Worm (Caenorhabditis elegans) whole organism, late embryonic: Measurements from ENCODE around the gene kqt-2.

Source experiments
- F13H6.1 ChIP-seq: sonication (generic microtip); optimal IDR thresholded peaks from 2 replicates; lab custom pipeline; 2016; ENCODE audit warnings: missing genetic modification characterization, missing compliant biosample characterization
- K09A11.1 ChIP-seq: sonication (generic microtip); optimal IDR thresholded peaks from 2 replicates; lab custom pipeline; 2017; ENCODE audit warnings: antibody characterized with exemption, mild to moderate bottlenecking, missing genetic modification characterization, missing compliant biosample characterization; ENCODE audit not compliant: insufficient read depth
- T23F11.4 ChIP-seq: fragments of 200-800 bp; sonication (Bioruptor generic); optimal IDR thresholded peaks from 2 replicates; lab custom pipeline; 2018; ENCODE audit warnings: mild to moderate bottlenecking, missing genetic modification characterization, missing compliant biosample characterization
- Y22D7AL.16 ChIP-seq: sonication (generic microtip); optimal IDR thresholded peaks from 2 replicates; lab custom pipeline; 2016; ENCODE audit warnings: missing genetic modification characterization, missing compliant biosample characterization
- ahr-1 ChIP-seq: sonication (generic microtip); optimal IDR thresholded peaks from 2 replicates; lab custom pipeline; 2016; ENCODE audit warnings: missing genetic modification characterization, missing compliant biosample characterization
- ceh-18 ChIP-seq: sonication (generic microtip); optimal IDR thresholded peaks from 2 replicates; lab custom pipeline; 2016; ENCODE audit warnings: missing genetic modification characterization, missing compliant biosample characterization
- ceh-2 ChIP-seq: sonication (generic microtip); optimal IDR thresholded peaks from 2 replicates; lab custom pipeline; 2016; ENCODE audit warnings: missing genotype, missing genetic modification characterization, missing compliant biosample characterization
- ceh-30 ChIP-seq: fragments of 150-350 bp; optimal IDR thresholded peaks from 2 replicates; lab custom pipeline; 2014; ENCODE audit warnings: missing biosample characterization, missing genetic modification characterization
- ceh-31 ChIP-seq: sonication (generic microtip); optimal IDR thresholded peaks from 2 replicates; lab custom pipeline; 2016; ENCODE audit warnings: missing genetic modification characterization, missing compliant biosample characterization
- ceh-34 ChIP-seq: sonication (generic microtip); optimal IDR thresholded peaks from 2 replicates; lab custom pipeline; 2016; ENCODE audit warnings: mild to moderate bottlenecking, missing genetic modification characterization, missing compliant biosample characterization
- ceh-9 ChIP-seq: sonication (generic microtip); optimal IDR thresholded peaks from 2 replicates; lab custom pipeline; 2016; ENCODE audit warnings: mild to moderate bottlenecking, missing genetic modification characterization, inconsistent platforms, missing compliant biosample characterization
- dve-1 ChIP-seq: sonication (generic microtip); optimal IDR thresholded peaks from 2 replicates; lab custom pipeline; 2017; ENCODE audit warnings: antibody characterized with exemption, mild to moderate bottlenecking, missing genetic modification characterization, missing compliant biosample characterization
- elt-2 ChIP-seq: sonication (generic microtip); optimal IDR thresholded peaks from 2 replicates; lab custom pipeline; 2016; ENCODE audit warnings: missing genetic modification reagents, missing genetic modification characterization, missing compliant biosample characterization
- eyg-1 ChIP-seq: sonication (generic microtip); optimal IDR thresholded peaks from 2 replicates; lab custom pipeline; 2016; ENCODE audit warnings: missing genotype, missing genetic modification characterization, missing compliant biosample characterization
- fax-1 ChIP-seq: sonication (generic microtip); optimal IDR thresholded peaks from 2 replicates; lab custom pipeline; 2016; ENCODE audit warnings: missing genotype, missing genetic modification characterization, missing compliant biosample characterization
- fkh-10 ChIP-seq: fragments of 150-350 bp; optimal IDR thresholded peaks from 2 replicates; lab custom pipeline; 2014; ENCODE audit warnings: missing biosample characterization, missing genetic modification reagents, missing genetic modification characterization
- fkh-6 ChIP-seq: sonication (generic microtip); optimal IDR thresholded peaks from 2 replicates; lab custom pipeline; 2016; ENCODE audit warnings: missing genetic modification characterization, missing compliant biosample characterization
- hlh-13 ChIP-seq: fragments of 200-800 bp; sonication (Bioruptor generic); optimal IDR thresholded peaks from 2 replicates; lab custom pipeline; 2018; ENCODE audit warnings: mild to moderate bottlenecking, missing genetic modification characterization, missing compliant biosample characterization
- hlh-30 ChIP-seq: sonication (generic microtip); optimal IDR thresholded peaks from 2 replicates; lab custom pipeline; 2017; ENCODE audit warnings: antibody characterized with exemption, missing genetic modification characterization, missing compliant biosample characterization; ENCODE audit not compliant: insufficient read depth
- hlh-6 ChIP-seq: sonication (generic microtip); optimal IDR thresholded peaks from 2 replicates; lab custom pipeline; 2016; ENCODE audit warnings: missing genotype, missing genetic modification characterization, missing compliant biosample characterization
- hlh-8 ChIP-seq: sonication (generic microtip); optimal IDR thresholded peaks from 2 replicates; lab custom pipeline; 2016; ENCODE audit warnings: missing genotype, missing genetic modification characterization, missing compliant biosample characterization
- lim-6 ChIP-seq: sonication (generic microtip); optimal IDR thresholded peaks from 2 replicates; lab custom pipeline; 2016; ENCODE audit warnings: missing genetic modification characterization, missing compliant biosample characterization
- lin-11 ChIP-seq: fragments of 200-800 bp; sonication (Bioruptor generic); optimal IDR thresholded peaks from 2 replicates; lab custom pipeline; 2018; ENCODE audit warnings: mild to moderate bottlenecking, missing genetic modification characterization, missing compliant biosample characterization
- madf-2 ChIP-seq: sonication (generic microtip); optimal IDR thresholded peaks from 2 replicates; lab custom pipeline; 2017; ENCODE audit warnings: missing genetic modification characterization, missing compliant biosample characterization
- nfya-1 ChIP-seq: sonication (generic microtip); optimal IDR thresholded peaks from 2 replicates; lab custom pipeline; 2017; ENCODE audit warnings: missing genetic modification characterization, mild to moderate bottlenecking, missing compliant biosample characterization, antibody characterized with exemption, moderate library complexity
- nhr-11 ChIP-seq: fragments of 150-350 bp; optimal IDR thresholded peaks from 2 replicates; lab custom pipeline; 2014; ENCODE audit warnings: missing biosample characterization, missing genetic modification characterization
- nhr-232 ChIP-seq: sonication (generic microtip); optimal IDR thresholded peaks from 2 replicates; lab custom pipeline; 2016; ENCODE audit warnings: missing genetic modification characterization, missing compliant biosample characterization
- npax-4 ChIP-seq: sonication (generic microtip); optimal IDR thresholded peaks from 2 replicates; lab custom pipeline; 2016; ENCODE audit warnings: missing genetic modification characterization, missing compliant biosample characterization
- pag-3 ChIP-seq: sonication (generic microtip); optimal IDR thresholded peaks from 2 replicates; lab custom pipeline; 2016; ENCODE audit warnings: missing compliant biosample characterization, missing genetic modification characterization, borderline replicate concordance
- pat-9 ChIP-seq: fragments of 200-800 bp; sonication (Bioruptor generic); optimal IDR thresholded peaks from 2 replicates; lab custom pipeline; 2018; ENCODE audit warnings: mild to moderate bottlenecking, missing genetic modification characterization, moderate library complexity, missing compliant biosample characterization
- pros-1 ChIP-seq: fragments of 150-350 bp; optimal IDR thresholded peaks from 2 replicates; lab custom pipeline; 2014; ENCODE audit warnings: missing biosample characterization, missing genetic modification reagents, missing genetic modification characterization
- ref-2 ChIP-seq: sonication (generic microtip); optimal IDR thresholded peaks from 2 replicates; lab custom pipeline; 2016; ENCODE audit warnings: missing genetic modification characterization, missing compliant biosample characterization
- rnt-1 ChIP-seq: sonication (generic microtip); optimal IDR thresholded peaks from 2 replicates; lab custom pipeline; 2016; ENCODE audit warnings: missing genetic modification characterization, missing compliant biosample characterization
- sdc-2 ChIP-seq: sonication (generic microtip); optimal IDR thresholded peaks from 2 replicates; lab custom pipeline; 2016; ENCODE audit warnings: missing genotype, missing genetic modification characterization, missing compliant biosample characterization
- sox-2 ChIP-seq: fragments of 200-800 bp; sonication (Bioruptor generic); IDR thresholded peaks from 2 replicates; pipeline ENCODE4 v1.3.6; 2022; ENCODE audit warnings: missing genetic modification reagents, missing genetic modification characterization, missing compliant biosample characterization
- syd-9 ChIP-seq: sonication (generic microtip); optimal IDR thresholded peaks from 2 replicates; lab custom pipeline; 2016; ENCODE audit warnings: mild to moderate bottlenecking, missing genetic modification characterization, moderate library complexity, missing compliant biosample characterization
- tbx-2 ChIP-seq: sonication (generic microtip); optimal IDR thresholded peaks from 2 replicates; lab custom pipeline; 2016; ENCODE audit warnings: missing genetic modification characterization, missing compliant biosample characterization
- tbx-7 ChIP-seq: sonication (generic microtip); optimal IDR thresholded peaks from 2 replicates; lab custom pipeline; 2016; ENCODE audit warnings: missing genotype, missing genetic modification characterization, missing compliant biosample characterization
- unc-3 ChIP-seq, 2 experiments: fragments of 200-800 bp in 1 of 2; sonication (Bioruptor generic) in 1 of 2; sonication (generic microtip) in 1 of 2; conservative IDR thresholded peaks in 1 of 2; optimal IDR thresholded peaks in 1 of 2; 2 replicates each; pipeline versions ENCODE4 v1.3.6 to Lab custom; 2016 to 2022; ENCODE audit warnings: missing compliant biosample characterization in 2 of 2, missing genetic modification characterization in 2 of 2, missing genetic modification reagents in 1 of 2
- unc-42 ChIP-seq: sonication (generic microtip); optimal IDR thresholded peaks from 2 replicates; lab custom pipeline; 2016; ENCODE audit warnings: missing genotype, missing genetic modification characterization, missing compliant biosample characterization
- unc-55 ChIP-seq: sonication (generic microtip); optimal IDR thresholded peaks from 2 replicates; lab custom pipeline; 2017; ENCODE audit warnings: missing biosample characterization, missing genetic modification reagents, missing genetic modification characterization

The kqt-2 gene

ce11 chrX:8210999-8211398 is 35.2 kb downstream of the kqt-2 start, which contains the start of gene cdd-1:
cdd-1 (minus strand) TSS chrX:8211149.
- TF ChIP-seq pros-1 (tag; lab: Kevin White, UChicago) (no peak), elt-2 (tag; lab: Kevin White, UChicago) (peak; percentile 89), pat-9 (tag; lab: Kevin White, UChicago) (no peak)

- TF ChIP-seq hlh-30 (tag; lab: Kevin White, UChicago): peak; percentile 42
- peak; percentile 33 for TF ChIP-seq ceh-18 (tag; lab: Kevin White, UChicago)
- TF ChIP-seq rnt-1 (tag; lab: Kevin White, UChicago): peak; percentile 15
- peak; percentile 46 for TF ChIP-seq ceh-34
- peak; percentile 44 for TF ChIP-seq unc-42 (tag; lab: Kevin White, UChicago)
- TF ChIP-seq lin-11 (tag; lab: Kevin White, UChicago): no peak
- peak; percentile 28 for TF ChIP-seq unc-55
- no peak for TF ChIP-seq ceh-9 (tag; lab: Kevin White, UChicago)
- no peak for TF ChIP-seq nhr-11 (tag; lab: Kevin White, UChicago)
- TF ChIP-seq hlh-8: peak; percentile 24
- no peak for TF ChIP-seq madf-2 (tag; lab: Kevin White, UChicago)
- peak; percentile 54 for TF ChIP-seq ceh-31
- TF ChIP-seq unc-3 (GFP tag; conservative IDR thresholded peaks at IDR 0.05; lab: Robert Waterston, UW): no peak
- no peak for TF ChIP-seq unc-3 (tag; optimal IDR thresholded peaks at IDR 0.05; lab: Kevin White, UChicago)
- no peak for TF ChIP-seq nhr-232 (tag; lab: Kevin White, UChicago)
- TF ChIP-seq dve-1 (tag; lab: Kevin White, UChicago): no peak
- no peak for TF ChIP-seq syd-9 (tag; lab: Kevin White, UChicago)
- no peak for TF ChIP-seq fkh-6
- peak; percentile 24 for TF ChIP-seq tbx-2 (tag; lab: Kevin White, UChicago)
- TF ChIP-seq nfya-1: peak; percentile 51
- no peak for TF ChIP-seq elt-2 (tag; lab: Kevin White, UChicago)
- TF ChIP-seq F13H6.1 (tag; lab: Kevin White, UChicago): no peak
Observed at ce11 chrX:8205919-8206318, 40.2 kb downstream of the kqt-2 start.

ce11 chrX:8204475-8204874 is 41.7 kb downstream of the kqt-2 start:
- TF ChIP-seq nhr-11 (tag; lab: Kevin White, UChicago) (no peak), lim-6 (no peak), unc-42 (tag; lab: Kevin White, UChicago) (no peak), unc-55 (no peak), ahr-1 (tag; lab: Kevin White, UChicago) (no peak), npax-4 (tag; lab: Kevin White, UChicago) (no peak), tbx-7 (tag; lab: Kevin White, UChicago) (no peak), ceh-30 (tag; lab: Kevin White, UChicago) (no peak), eyg-1 (no peak), ceh-31 (no peak), K09A11.1 (no peak), nfya-1 (no peak), ref-2 (tag; lab: Kevin White, UChicago) (no peak), ceh-18 (tag; lab: Kevin White, UChicago) (no peak), sdc-2 (no peak), fax-1 (tag; lab: Kevin White, UChicago) (no peak)

- no peak for TF ChIP-seq ceh-9 (tag; lab: Kevin White, UChicago)
- no peak for TF ChIP-seq rnt-1 (tag; lab: Kevin White, UChicago)
Observed at ce11 chrX:8203684-8204083, 42.5 kb downstream of the kqt-2 start, which contains the start of gene C17H11.6. C17H11.6 (minus strand) TSS chrX:8203784.

ce11 chrX:8201210-8201609 is 45.0 kb downstream of the kqt-2 start:
- TF ChIP-seq hlh-13 (GFP tag; lab: Kevin White, UChicago) (no peak), nfya-1 (peak; percentile 21), fax-1 (tag; lab: Kevin White, UChicago) (no peak), Y22D7AL.16 (tag; lab: Kevin White, UChicago) (no peak), fkh-10 (GFP tag; lab: Kevin White, UChicago) (no peak), unc-55 (peak; percentile 12), T23F11.4 (GFP tag; lab: Kevin White, UChicago) (no peak), ceh-34 (peak; percentile 58), elt-2 (tag; lab: Kevin White, UChicago) (no peak), pag-3 (tag; lab: Kevin White, UChicago) (no peak), sdc-2 (peak; percentile 16), tbx-7 (tag; lab: Kevin White, UChicago) (no peak), ceh-2 (tag; lab: Kevin White, UChicago) (peak; percentile 46), tbx-2 (tag; lab: Kevin White, UChicago) (peak; percentile 28), ref-2 (tag; lab: Kevin White, UChicago) (peak; percentile 20), pros-1 (tag; lab: Kevin White, UChicago) (peak; percentile 6), ceh-31 (peak; percentile 50), sox-2 (GFP tag; lab: Robert Waterston, UW) (no peak), dve-1 (tag; lab: Kevin White, UChicago) (no peak), hlh-6 (peak; percentile 12)
